Worm (Caenorhabditis elegans) whole organism, L2 larva: Measurements from ENCODE around the gene F54D8.10.
"Not testable (repeated sequence)": the region's sequence is repeated elsewhere in the genome, so short reads cannot be mapped to it uniquely, and the experiment has no call there.

Source experiments
- Y55F3AM.14 ChIP-seq: fragments of 200-800 bp; sonication (Bioruptor generic); optimal IDR thresholded peaks from 2 replicates; lab custom pipeline; 2018; ENCODE audit warnings: mild to moderate bottlenecking, missing genetic modification characterization, missing compliant biosample characterization
- ZK546.5 ChIP-seq: sonication (generic microtip); optimal IDR thresholded peaks from 2 replicates; lab custom pipeline; 2017; ENCODE audit warnings: missing biosample characterization, missing genetic modification characterization
- alr-1 ChIP-seq: fragments of 150-350 bp; optimal IDR thresholded peaks from 2 replicates; lab custom pipeline; 2014; ENCODE audit warnings: missing biosample characterization, missing genetic modification characterization
- aly-2 ChIP-seq: fragments of 150-350 bp; optimal IDR thresholded peaks from 2 replicates; lab custom pipeline; 2014; ENCODE audit warnings: missing biosample characterization, missing genetic modification characterization
- blmp-1 ChIP-seq: sonication (generic microtip); optimal IDR thresholded peaks from 2 replicates; lab custom pipeline; 2017; ENCODE audit warnings: missing genetic modification characterization, mild to moderate bottlenecking, missing compliant biosample characterization, antibody characterized with exemption, moderate library complexity; ENCODE audit not compliant: insufficient read depth
- ceh-16 ChIP-seq: fragments of 150-350 bp; optimal IDR thresholded peaks from 2 replicates; lab custom pipeline; 2014; ENCODE audit warnings: missing biosample characterization, missing genetic modification characterization
- ceh-82 ChIP-seq: fragments of 150-350 bp; optimal IDR thresholded peaks from 2 replicates; lab custom pipeline; 2014; ENCODE audit warnings: missing biosample characterization, missing genetic modification characterization
- crh-2 ChIP-seq: sonication (generic microtip); optimal IDR thresholded peaks from 2 replicates; lab custom pipeline; 2017; ENCODE audit warnings: missing biosample characterization, missing genetic modification characterization
- elt-1 ChIP-seq: fragments of 150-350 bp; optimal IDR thresholded peaks from 2 replicates; lab custom pipeline; 2014; ENCODE audit warnings: missing biosample characterization, missing genetic modification characterization
- elt-3 ChIP-seq: sonication (generic microtip); optimal IDR thresholded peaks from 2 replicates; lab custom pipeline; 2017; ENCODE audit warnings: missing biosample characterization, missing genetic modification characterization
- fos-1 ChIP-seq: fragments of 150-350 bp; optimal IDR thresholded peaks from 2 replicates; lab custom pipeline; 2014; ENCODE audit warnings: missing biosample characterization, missing genetic modification characterization
- gmeb-1 ChIP-seq: fragments of 150-350 bp; optimal IDR thresholded peaks from 2 replicates; lab custom pipeline; 2014; ENCODE audit warnings: missing biosample characterization, missing genetic modification characterization
- lin-13 ChIP-seq: fragments of 150-350 bp; optimal IDR thresholded peaks from 2 replicates; lab custom pipeline; 2014; ENCODE audit warnings: missing biosample characterization, missing genetic modification reagents, missing genetic modification characterization
- lin-39 ChIP-seq: fragments of 150-350 bp; optimal IDR thresholded peaks from 2 replicates; lab custom pipeline; 2014; ENCODE audit warnings: missing biosample characterization, missing genetic modification reagents, missing genetic modification characterization
- lsy-2 ChIP-seq, 2 experiments: fragments of 150-350 bp in 1 of 2; sonication (generic microtip) in 1 of 2; optimal IDR thresholded peaks; 2 replicates each; lab custom pipeline; 2014 to 2017; ENCODE audit warnings: missing biosample characterization in 2 of 2, missing genetic modification characterization in 2 of 2
- mbf-1 ChIP-seq: sonication (generic microtip); optimal IDR thresholded peaks from 2 replicates; lab custom pipeline; 2017; ENCODE audit warnings: missing biosample characterization, missing genetic modification characterization
- mdl-1 ChIP-seq, 2 experiments: fragments of 150-350 bp in 1 of 2; sonication (generic microtip) in 1 of 2; optimal IDR thresholded peaks; 2 replicates each; lab custom pipeline; 2017; ENCODE audit warnings: missing biosample characterization in 2 of 2, missing genetic modification characterization in 2 of 2
- nhr-11 ChIP-seq: fragments of 150-350 bp; optimal IDR thresholded peaks from 2 replicates; lab custom pipeline; 2014; ENCODE audit warnings: missing biosample characterization, missing genetic modification characterization
- nhr-129 ChIP-seq: fragments of 150-350 bp; optimal IDR thresholded peaks from 2 replicates; lab custom pipeline; 2014; ENCODE audit warnings: missing biosample characterization, missing genetic modification characterization
- nhr-21 ChIP-seq: fragments of 150-350 bp; optimal IDR thresholded peaks from 2 replicates; lab custom pipeline; 2014; ENCODE audit warnings: missing biosample characterization, missing genetic modification characterization
- nhr-23 ChIP-seq: fragments of 150-350 bp; optimal IDR thresholded peaks from 2 replicates; lab custom pipeline; 2014; ENCODE audit warnings: missing biosample characterization, missing genetic modification reagents, missing genetic modification characterization
- nhr-237 ChIP-seq: fragments of 150-350 bp; optimal IDR thresholded peaks from 2 replicates; lab custom pipeline; 2014; ENCODE audit warnings: missing biosample characterization, missing genetic modification characterization
- nhr-6 ChIP-seq: fragments of 150-350 bp; optimal IDR thresholded peaks from 2 replicates; lab custom pipeline; 2014; ENCODE audit warnings: missing biosample characterization, missing genetic modification characterization
- skn-1 ChIP-seq: sonication (generic microtip); optimal IDR thresholded peaks from 2 replicates; lab custom pipeline; 2017; ENCODE audit warnings: missing biosample characterization, missing genetic modification characterization
- sma-3 ChIP-seq: sonication (generic microtip); optimal IDR thresholded peaks from 2 replicates; lab custom pipeline; 2016; ENCODE audit warnings: missing genetic modification reagents, missing genetic modification characterization, missing compliant biosample characterization
- unc-39 ChIP-seq: fragments of 150-350 bp; optimal IDR thresholded peaks from 2 replicates; lab custom pipeline; 2014; ENCODE audit warnings: missing biosample characterization, missing genetic modification characterization
- unc-55 ChIP-seq: fragments of 150-350 bp; sonication (generic microtip); optimal IDR thresholded peaks from 3 replicates; lab custom pipeline; 2014; ENCODE audit warnings: missing biosample characterization, missing genetic modification reagents, missing genetic modification characterization
- unc-62 ChIP-seq: fragments of 150-350 bp; optimal IDR thresholded peaks from 2 replicates; lab custom pipeline; 2014; ENCODE audit warnings: missing biosample characterization, missing genetic modification reagents, missing genetic modification characterization
- zag-1 ChIP-seq: fragments of 150-350 bp; optimal IDR thresholded peaks from 2 replicates; lab custom pipeline; 2014; ENCODE audit warnings: missing biosample characterization, missing genetic modification characterization
- ztf-1 ChIP-seq: fragments of 200-800 bp; sonication (Bioruptor generic); conservative IDR thresholded peaks from 2 replicates; pipeline ENCODE4 v1.3.6; 2022; ENCODE audit warnings: missing genetic modification characterization, missing compliant biosample characterization
- ztf-11 ChIP-seq: sonication (generic microtip); optimal IDR thresholded peaks from 2 replicates; lab custom pipeline; 2017; ENCODE audit warnings: missing biosample characterization, missing genetic modification characterization
- ztf-4 ChIP-seq: fragments of 150-350 bp; optimal IDR thresholded peaks from 2 replicates; lab custom pipeline; 2014; ENCODE audit warnings: missing biosample characterization, missing genetic modification characterization

The F54D8.10 gene

DNA sequence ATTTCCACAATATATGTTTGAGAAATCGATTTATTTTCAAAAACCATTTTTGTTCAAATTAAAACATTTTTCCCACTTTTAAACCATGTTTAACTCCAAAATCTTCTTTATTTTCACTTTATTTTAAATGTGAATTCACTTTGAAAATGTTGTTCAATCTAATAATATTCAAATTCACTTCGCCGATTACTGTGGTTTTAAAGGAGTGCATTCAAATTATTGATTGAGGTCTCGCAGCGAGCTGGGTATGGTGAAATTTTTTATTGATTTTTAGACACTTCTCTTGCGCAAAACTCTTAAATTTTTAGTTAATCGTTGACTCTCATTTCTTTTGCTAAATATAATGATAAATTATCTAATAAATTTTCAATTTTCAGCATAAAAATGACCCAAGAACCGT lies 46.9 kb upstream of the F54D8.10 start, which contains the start of gene C45G9.5:
Gene C45G9.5, plus strand, starts transcription at position 378 of the 400 bp plus-strand sequence.
- no peak for TF ChIP-seq fos-1 (tag; lab: Kevin White, UChicago)
- TF ChIP-seq lin-39 (tag; lab: Kevin White, UChicago) = no peak
- TF ChIP-seq lsy-2 (tag; optimal IDR thresholded peaks at IDR 0.05; lab: Kevin White, UChicago) = no peak
- TF ChIP-seq nhr-23 = no peak
- TF ChIP-seq mbf-1 (tag; lab: Kevin White, UChicago) = no peak
- no peak for TF ChIP-seq ceh-82 (tag; lab: Kevin White, UChicago)
- no peak for TF ChIP-seq elt-1 (tag; lab: Kevin White, UChicago)
- no peak for TF ChIP-seq gmeb-1 (tag; lab: Kevin White, UChicago)
- no peak for TF ChIP-seq nhr-237 (tag; lab: Kevin White, UChicago)
- no peak for TF ChIP-seq ZK546.5 (tag; lab: Kevin White, UChicago)
- TF ChIP-seq nhr-129 (tag; lab: Kevin White, UChicago) = no peak
- TF ChIP-seq ztf-4 = no peak
- TF ChIP-seq elt-3 (tag; lab: Kevin White, UChicago) = no peak
- no peak for TF ChIP-seq nhr-21 (tag; lab: Kevin White, UChicago)
- no peak for TF ChIP-seq nhr-6
- no peak for TF ChIP-seq ztf-11

DNA sequence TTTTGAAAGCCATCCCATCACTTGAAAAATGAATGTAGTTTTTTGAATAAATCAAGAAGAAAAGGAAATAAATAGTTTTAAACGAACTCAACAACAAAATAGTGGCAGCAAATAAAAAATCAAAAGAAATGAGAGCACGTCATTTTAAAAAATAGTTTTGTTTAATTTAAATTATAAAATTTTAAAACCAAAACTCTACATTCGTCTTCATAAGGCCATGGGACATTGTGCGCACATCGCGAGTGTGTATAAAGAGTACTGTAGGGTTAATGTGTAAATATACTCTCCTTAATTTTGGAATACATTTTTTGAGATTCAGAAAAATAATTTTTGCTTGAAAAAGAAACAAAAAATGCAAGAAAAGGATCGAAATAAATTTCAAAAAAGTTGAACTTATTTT lies 42.7 kb upstream of the F54D8.10 start, which contains the start of gene C45G9.15:
Gene C45G9.15, minus strand, starts transcription at position 101 of the 400 bp plus-strand sequence.
- TF ChIP-seq nhr-11 = no peak
- TF ChIP-seq nhr-23 = no peak
- no peak for TF ChIP-seq Y55F3AM.14
- TF ChIP-seq elt-3 (tag; lab: Kevin White, UChicago) = no peak
- TF ChIP-seq mdl-1 (tag; optimal IDR thresholded peaks at IDR 0.05; lab: Kevin White, UChicago) = no peak
- TF ChIP-seq zag-1 (tag; lab: Kevin White, UChicago) = no peak
- TF ChIP-seq lin-39 (tag; lab: Kevin White, UChicago) = no peak
- no peak for TF ChIP-seq unc-55 (GFP tag; lab: Kevin White, UChicago)
- TF ChIP-seq nhr-21 (tag; lab: Kevin White, UChicago) = no peak
- TF ChIP-seq elt-1 (tag; lab: Kevin White, UChicago) = no peak
- TF ChIP-seq alr-1 (tag; lab: Kevin White, UChicago) = no peak
- no peak for TF ChIP-seq unc-39 (tag; lab: Kevin White, UChicago)
- no peak for TF ChIP-seq ZK546.5 (tag; lab: Kevin White, UChicago)
- no peak for TF ChIP-seq mbf-1 (tag; lab: Kevin White, UChicago)
- no peak for TF ChIP-seq ztf-1 (GFP tag; lab: Robert Waterston, UW)
- no peak for TF ChIP-seq gmeb-1 (tag; lab: Kevin White, UChicago)
- no peak for TF ChIP-seq ceh-16 (tag; lab: Kevin White, UChicago)
- no peak for TF ChIP-seq lin-13
- TF ChIP-seq sma-3 = no peak

DNA sequence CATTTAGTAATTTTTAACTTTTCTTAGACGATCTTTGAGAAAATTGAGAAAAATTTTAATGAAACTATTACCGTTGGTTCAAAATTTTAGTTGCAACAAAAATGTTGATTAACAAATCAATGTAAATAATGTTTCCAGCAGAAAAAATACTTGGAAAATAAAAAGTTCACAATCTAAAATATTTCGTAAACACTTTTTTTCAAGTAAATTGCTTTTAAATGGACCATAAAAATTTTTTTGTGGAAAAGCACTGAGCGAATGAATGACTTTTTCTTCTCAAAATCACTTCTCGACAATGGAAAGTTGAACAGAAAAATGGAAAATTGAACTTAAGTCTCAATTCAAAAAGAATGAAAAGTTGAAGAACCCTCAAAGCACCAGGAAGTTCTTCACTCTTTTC lies 41.1 kb upstream of the F54D8.10 start, which contains the start of gene C45G9.8:
Gene C45G9.8, minus strand, starts transcription at position 101 of the 400 bp plus-strand sequence.
- TF ChIP-seq unc-62 (no peak), lsy-2 (tag; optimal IDR thresholded peaks at IDR 0.05; lab: Kevin White, UChicago) (no peak), skn-1 (no peak), crh-2 (tag; lab: Kevin White, UChicago) (no peak), aly-2 (no peak), blmp-1 (tag; lab: Kevin White, UChicago) (no peak)

DNA sequence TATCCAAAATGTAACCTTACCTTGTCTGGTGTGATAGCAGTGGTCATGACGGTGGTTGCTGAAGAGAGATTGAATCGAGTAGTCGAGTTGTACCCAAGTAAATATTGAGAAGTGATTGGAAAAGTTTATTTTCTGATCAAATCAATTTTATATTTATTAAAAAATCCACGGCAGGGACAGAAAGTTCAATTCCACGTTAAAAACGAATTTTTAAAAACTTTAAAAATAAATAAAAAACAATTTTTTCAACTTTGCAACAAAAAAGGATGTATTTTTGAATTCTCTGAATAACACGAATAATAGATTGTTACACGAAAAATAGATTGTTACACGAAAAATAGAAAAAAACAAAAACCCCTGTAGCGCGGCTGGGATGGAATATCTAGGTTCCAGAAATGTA lies 38.9 kb upstream of the F54D8.10 start, which contains the start of gene C45G9.9:
Gene C45G9.9, minus strand, starts transcription at position 101 of the 400 bp plus-strand sequence.
- TF ChIP-seq elt-3, lin-39, crh-2 (tag; lab: Kevin White, UChicago): not testable (repeated sequence)
- TF ChIP-seq, all 48 proteins: peak for 0; not testable (repeated sequence) for 48

DNA sequence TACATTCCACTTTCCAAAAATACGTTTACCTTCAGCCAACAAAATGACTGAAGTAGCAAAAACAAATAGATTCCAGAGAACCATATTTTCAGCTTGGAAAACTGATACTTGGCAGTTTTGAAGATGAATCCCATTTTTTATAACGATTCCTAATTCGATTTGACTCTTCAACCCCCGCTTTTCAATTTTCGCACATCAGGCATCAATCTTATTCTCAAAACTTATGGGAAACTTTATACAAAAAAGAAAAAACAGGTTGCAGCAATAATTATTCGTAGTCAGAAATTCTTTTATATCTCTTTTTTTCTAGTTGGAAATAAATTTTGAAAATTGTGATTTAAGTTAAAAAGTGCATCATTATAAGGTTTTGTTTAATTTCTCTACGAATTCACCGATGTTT lies 32.8 kb upstream of the F54D8.10 start, which contains the start of gene C45G9.10:
Gene C45G9.10, minus strand, starts transcription at position 101 of the 400 bp plus-strand sequence.
- no peak for TF ChIP-seq sma-3
- no peak for TF ChIP-seq ceh-82 (tag; lab: Kevin White, UChicago)
- TF ChIP-seq skn-1 = no peak
- no peak for TF ChIP-seq alr-1 (tag; lab: Kevin White, UChicago)
